Fruit fly (Drosophila melanogaster) whole organism, embryonic: ENCODE results near the gene mRpL39.

Source experiments
- Adf1 ChIP-seq: fragments of 200-800 bp; sonication (Bioruptor generic); IDR thresholded peaks from 2 replicates; pipeline ENCODE4 v1.3.6; 2022; ENCODE audit warnings: missing biosample characterization, missing genetic modification characterization
- Bteb2 ChIP-seq: fragments of 200-800 bp; sonication (Bioruptor generic); optimal IDR thresholded peaks from 2 replicates; lab custom pipeline; 2016; ENCODE audit warnings: missing biosample characterization, missing genetic modification characterization
- CG1024 ChIP-seq: fragments of 200-800 bp; sonication (Bioruptor generic); IDR thresholded peaks from 2 replicates; pipeline ENCODE4 v1.3.6; 2022; ENCODE audit warnings: missing biosample characterization, missing genetic modification characterization
- CG10321 ChIP-seq: fragments of 200-800 bp; sonication (Bioruptor generic); IDR thresholded peaks from 2 replicates; pipeline ENCODE4 v1.3.6; 2022; ENCODE audit warnings: missing biosample characterization, missing genetic modification characterization
- CG10654 ChIP-seq: fragments of 200-800 bp; sonication (Bioruptor generic); optimal IDR thresholded peaks from 2 replicates; lab custom pipeline; 2016; ENCODE audit warnings: missing biosample characterization, missing genetic modification characterization
- CG10959 ChIP-seq: fragments of 200-800 bp; sonication (Bioruptor generic); IDR thresholded peaks from 2 replicates; pipeline ENCODE4 v1.3.6; 2022; ENCODE audit warnings: missing biosample characterization, missing genetic modification characterization
- CG11504 ChIP-seq: fragments of 200-800 bp; sonication (Bioruptor generic); optimal IDR thresholded peaks from 3 replicates; lab custom pipeline; 2019; ENCODE audit warnings: missing biosample characterization, mild to moderate bottlenecking, missing genetic modification characterization, moderate library complexity
- CG12219 ChIP-seq: fragments of 200-800 bp; sonication (Bioruptor generic); optimal IDR thresholded peaks from 3 replicates; lab custom pipeline; 2018; ENCODE audit warnings: missing biosample characterization, mild to moderate bottlenecking, missing genetic modification characterization
- CG13123 ChIP-seq: fragments of 200-800 bp; sonication (Bioruptor generic); optimal IDR thresholded peaks from 2 replicates; lab custom pipeline; 2016; ENCODE audit warnings: missing biosample characterization, missing genetic modification characterization
- CG13296 ChIP-seq: fragments of 200-800 bp; sonication (Bioruptor generic); optimal IDR thresholded peaks from 3 replicates; lab custom pipeline; 2018; ENCODE audit warnings: missing biosample characterization, mild to moderate bottlenecking, missing genetic modification characterization
- CG15269 ChIP-seq: fragments of 200-800 bp; sonication (Bioruptor generic); optimal IDR thresholded peaks from 2 replicates; lab custom pipeline; 2018; ENCODE audit warnings: missing biosample characterization, mild to moderate bottlenecking, missing genetic modification characterization, moderate library complexity
- CG1529 ChIP-seq: fragments of 200-800 bp; sonication (Bioruptor generic); optimal IDR thresholded peaks from 3 replicates; lab custom pipeline; 2018; ENCODE audit warnings: missing biosample characterization, missing genetic modification characterization
- CG15479 ChIP-seq: fragments of 200-800 bp; sonication (Bioruptor generic); optimal IDR thresholded peaks from 3 replicates; lab custom pipeline; 2019; ENCODE audit warnings: missing biosample characterization, mild to moderate bottlenecking, missing genetic modification characterization, moderate library complexity
- CG15696 ChIP-seq: fragments of 200-800 bp; sonication (Bioruptor generic); optimal IDR thresholded peaks from 2 replicates; lab custom pipeline; 2019; ENCODE audit warnings: missing biosample characterization, mild to moderate bottlenecking, missing genetic modification characterization, moderate library complexity
- CG17361 ChIP-seq: fragments of 200-800 bp; sonication (Bioruptor generic); IDR thresholded peaks from 3 replicates; pipeline ENCODE4 v1.3.6; 2022; ENCODE audit warnings: missing biosample characterization, missing genetic modification characterization
- CG1792 ChIP-seq: fragments of 200-800 bp; sonication (Bioruptor generic); optimal IDR thresholded peaks from 2 replicates; lab custom pipeline; 2016; ENCODE audit warnings: missing biosample characterization, missing genetic modification characterization
- CG2116 ChIP-seq: fragments of 200-800 bp; sonication (Bioruptor generic); optimal IDR thresholded peaks from 3 replicates; lab custom pipeline; 2018; ENCODE audit warnings: missing biosample characterization, mild to moderate bottlenecking, missing genetic modification characterization
- CG30020 ChIP-seq: fragments of 200-800 bp; optimal IDR thresholded peaks from 2 replicates; lab custom pipeline; 2019; ENCODE audit warnings: missing biosample characterization, mild to moderate bottlenecking, missing genetic modification characterization, moderate library complexity
- CG31365 ChIP-seq: fragments of 200-800 bp; sonication (Bioruptor generic); optimal IDR thresholded peaks from 2 replicates; lab custom pipeline; 2018; ENCODE audit warnings: missing biosample characterization, mild to moderate bottlenecking, missing genetic modification characterization
- CG32772 ChIP-seq: fragments of 200-800 bp; sonication (Bioruptor generic); IDR thresholded peaks from 2 replicates; pipeline ENCODE4 v1.3.6; 2022; ENCODE audit warnings: missing biosample characterization, missing genetic modification characterization
- CG33213 ChIP-seq: fragments of 200-800 bp; sonication (Bioruptor generic); optimal IDR thresholded peaks from 3 replicates; lab custom pipeline; 2016; ENCODE audit warnings: missing biosample characterization, missing genetic modification characterization
- CG42726 ChIP-seq: fragments of 200-800 bp; sonication (Bioruptor generic); IDR thresholded peaks from 2 replicates; pipeline ENCODE4 v1.3.6; 2022; ENCODE audit warnings: missing biosample characterization, missing genetic modification characterization; ENCODE audit not compliant: partially characterized antibody
- CG4424 ChIP-seq: fragments of 200-800 bp; sonication (Bioruptor generic); optimal IDR thresholded peaks from 3 replicates; lab custom pipeline; 2016; ENCODE audit warnings: missing biosample characterization, missing genetic modification characterization
- CG7745 ChIP-seq: fragments of 200-800 bp; sonication (Bioruptor generic); optimal IDR thresholded peaks from 2 replicates; lab custom pipeline; 2018; ENCODE audit warnings: missing biosample characterization, mild to moderate bottlenecking, missing genetic modification characterization, moderate library complexity
- Chrac-16 ChIP-seq: fragments of 200-800 bp; sonication (Bioruptor generic); optimal IDR thresholded peaks from 3 replicates; lab custom pipeline; 2016; ENCODE audit warnings: missing biosample characterization, missing genetic modification characterization
- Dll ChIP-seq: fragments of 200-800 bp; sonication (Bioruptor generic); IDR thresholded peaks from 4 replicates; pipeline ENCODE4 v1.3.6; 2022; ENCODE audit warnings: missing biosample characterization, missing genetic modification characterization; ENCODE audit not compliant: partially characterized antibody
- Elba2 ChIP-seq: fragments of 200-800 bp; sonication (Bioruptor generic); optimal IDR thresholded peaks from 3 replicates; lab custom pipeline; 2016; ENCODE audit warnings: missing biosample characterization, missing genetic modification characterization
- Ets97D ChIP-seq: fragments of 200-800 bp; sonication (Bioruptor generic); optimal IDR thresholded peaks from 3 replicates; lab custom pipeline; 2016; ENCODE audit warnings: missing biosample characterization, missing genetic modification characterization
- Gug ChIP-seq: fragments of 200-800 bp; sonication (Bioruptor generic); IDR thresholded peaks from 4 replicates; pipeline ENCODE4 v1.3.6; 2022; ENCODE audit warnings: missing biosample characterization, missing genetic modification characterization
- H15 ChIP-seq: fragments of 200-800 bp; sonication (Bioruptor generic); IDR thresholded peaks from 3 replicates; pipeline ENCODE4 v1.3.6; 2022; ENCODE audit warnings: missing biosample characterization, missing genetic modification characterization
- Hr3 ChIP-seq: fragments of 200-800 bp; sonication (Bioruptor generic); optimal IDR thresholded peaks from 3 replicates; lab custom pipeline; 2016; ENCODE audit warnings: missing biosample characterization, missing genetic modification characterization
- Med ChIP-seq: fragments of 200-800 bp; sonication (Bioruptor generic); peaks from one replicate; lab custom pipeline; 2016; ENCODE audit warnings: missing biosample characterization, missing genetic modification characterization, mild to moderate bottlenecking, inconsistent platforms, moderate library complexity
- Sry-β ChIP-seq: fragments of 200-800 bp; sonication (Bioruptor generic); optimal IDR thresholded peaks from 2 replicates; lab custom pipeline; 2018; ENCODE audit warnings: missing biosample characterization, mild to moderate bottlenecking, missing genetic modification characterization, moderate library complexity
- Usf ChIP-seq: fragments of 200-800 bp; sonication (Bioruptor generic); optimal IDR thresholded peaks from 2 replicates; lab custom pipeline; 2017; ENCODE audit warnings: missing genotype, missing biosample characterization, missing genetic modification characterization
- amos ChIP-seq: fragments of 200-800 bp; sonication (Bioruptor generic); IDR thresholded peaks from 2 replicates; pipeline ENCODE4 v1.3.6; 2022; ENCODE audit warnings: missing biosample characterization, missing genetic modification characterization; ENCODE audit not compliant: partially characterized antibody
- ara ChIP-seq: fragments of 200-800 bp; sonication (Bioruptor generic); IDR thresholded peaks from 2 replicates; pipeline ENCODE4 v1.3.6; 2022; ENCODE audit warnings: missing biosample characterization, missing genetic modification characterization
- crol ChIP-seq: fragments of 200-800 bp; sonication (Bioruptor generic); IDR thresholded peaks from 2 replicates; pipeline ENCODE4 v1.3.6; 2022; ENCODE audit warnings: missing biosample characterization, missing genetic modification characterization
- eve ChIP-seq, 2 experiments: fragments of >200 bp; optimal IDR thresholded peaks; 2 replicates each; lab custom pipeline; 2017; ENCODE audit warnings: missing biosample characterization in 2 of 2, missing genetic modification characterization in 2 of 2
- ewg ChIP-seq: fragments of 200-800 bp; sonication (Bioruptor generic); optimal IDR thresholded peaks from 3 replicates; lab custom pipeline; 2017; ENCODE audit warnings: mild to moderate bottlenecking, missing biosample characterization, missing genetic modification reagents, missing genetic modification characterization
- fd102C ChIP-seq: fragments of 200-800 bp; sonication (Bioruptor generic); optimal IDR thresholded peaks from 2 replicates; lab custom pipeline; 2018; ENCODE audit warnings: missing biosample characterization, mild to moderate bottlenecking, missing genetic modification characterization, moderate library complexity
- ham ChIP-seq: fragments of 200-800 bp; sonication (Bioruptor generic); IDR thresholded peaks from 2 replicates; pipeline ENCODE4 v1.3.6; 2022; ENCODE audit warnings: missing biosample characterization, missing genetic modification characterization
- lmd ChIP-seq: fragments of 200-800 bp; sonication (Bioruptor generic); IDR thresholded peaks from 2 replicates; pipeline ENCODE4 v1.3.6; 2022; ENCODE audit warnings: missing biosample characterization, missing genetic modification characterization
- psq ChIP-seq: fragments of 200-800 bp; sonication (Bioruptor generic); optimal IDR thresholded peaks from 2 replicates; lab custom pipeline; 2017; ENCODE audit warnings: missing biosample characterization, missing genetic modification characterization
- scrt ChIP-seq: fragments of 200-800 bp; sonication (Bioruptor generic); optimal IDR thresholded peaks from 2 replicates; lab custom pipeline; 2018; ENCODE audit warnings: missing biosample characterization, mild to moderate bottlenecking, missing genetic modification characterization, moderate library complexity
- so ChIP-seq: fragments of 200-800 bp; sonication (Bioruptor generic); IDR thresholded peaks from 3 replicates; pipeline ENCODE4 v1.3.6; 2022; ENCODE audit warnings: missing biosample characterization, missing genetic modification characterization
- tap ChIP-seq: fragments of 200-800 bp; optimal IDR thresholded peaks from 3 replicates; lab custom pipeline; 2019; ENCODE audit warnings: missing biosample characterization, mild to moderate bottlenecking, missing genetic modification characterization, moderate library complexity
- tll ChIP-seq, 2 experiments: fragments of 200-800 bp in 1 of 2; fragments of >200 bp in 1 of 2; sonication (Bioruptor generic) in 1 of 2; optimal IDR thresholded peaks; 2 replicates each; lab custom pipeline; 2017 to 2019; ENCODE audit warnings: missing biosample characterization in 2 of 2, missing genetic modification characterization in 2 of 2, mild to moderate bottlenecking in 1 of 2, moderate library complexity in 1 of 2
- trh ChIP-seq: fragments of 200-800 bp; sonication (Bioruptor generic); optimal IDR thresholded peaks from 2 replicates; lab custom pipeline; 2016; ENCODE audit warnings: missing biosample characterization, missing genetic modification characterization
- zfh2 ChIP-seq: fragments of 200-800 bp; sonication (Bioruptor generic); optimal IDR thresholded peaks from 2 replicates; lab custom pipeline; 2016; ENCODE audit warnings: missing biosample characterization, missing genetic modification characterization

Gene mRpL39

dm6 chr3L:14977536-14978495 is 21.6 kb downstream of the mRpL39 start (continued):
- TF ChIP-seq so (GFP tag; lab: Robert Waterston, UW) (peak; percentile 26; the same call in 1 of the 3 replicates), zfh2 (no peak), Sry-β (GFP tag; lab: Kevin White, UChicago) (no peak), Usf (GFP tag; lab: Kevin White, UChicago) (no peak), CG13296 (no peak), lmd (GFP tag; lab: Robert Waterston, UW) (peak; percentile 49; the same call in 1 of the 2 replicates), Gug (peak; percentile 68; the same call in 3 of the 4 replicates), CG12219 (GFP tag; lab: Kevin White, UChicago) (peak; percentile 33), CG17361 (GFP tag; lab: Robert Waterston, UW) (peak; percentile 91), CG1792 (GFP tag; lab: Kevin White, UChicago) (no peak), Chrac-16 (GFP tag; lab: Kevin White, UChicago) (peak; percentile 26), CG15696 (tag; lab: Kevin White, UChicago) (peak; percentile 75), CG11504 (tag; lab: Kevin White, UChicago) (peak; percentile 64), Adf1 (peak; percentile 95), CG30020 (peak; percentile 20), CG10959 (GFP tag; lab: Robert Waterston, UW) (peak; percentile 34; the same call in 1 of the 2 replicates), CG15269 (tag; lab: Kevin White, UChicago) (peak; percentile 18), Bteb2 (GFP tag; lab: Kevin White, UChicago) (no peak), ham (GFP tag; lab: Robert Waterston, UW) (no peak), eve (GFP tag; optimal IDR thresholded peaks at IDR 0.05; lab: Kevin White, UChicago) (peak in 1 of 2 experiments; percentile 59), H15 (peak; percentile 23; the same call in 1 of the 3 replicates), CG10321 (GFP tag; lab: Robert Waterston, UW) (no peak), Dll (GFP tag; lab: Robert Waterston, UW) (0 out of 4 replicates have a peak, but pooled peaks have one; percentile 36), amos (GFP tag; lab: Robert Waterston, UW) (peak; percentile 41; the same call in 1 of the 2 replicates), Hr3 (peak; percentile 64), CG15479 (peak; percentile 91), psq (GFP tag; lab: Kevin White, UChicago) (peak; percentile 42), ara (peak; percentile 28; the same call in 1 of the 2 replicates)
- TF ChIP-seq, all 482 proteins: peak for 207

- TF ChIP-seq CG7745 (tag; lab: Kevin White, UChicago) (no peak), trh (no peak), tll (GFP tag; optimal IDR thresholded peaks at IDR 0.05; lab: Kevin White, UChicago) (no peak), scrt (GFP tag; lab: Kevin White, UChicago) (no peak), CG2116 (GFP tag; lab: Kevin White, UChicago) (no peak), CG1024 (GFP tag; lab: Robert Waterston, UW) (no peak), Med (GFP tag; lab: Kevin White, UChicago) (no peak), CG4424 (GFP tag; lab: Kevin White, UChicago) (no peak), CG32772 (no peak), CG33213 (GFP tag; lab: Kevin White, UChicago) (no peak), CG1529 (no peak), ewg (no peak), Ets97D (GFP tag; lab: Kevin White, UChicago) (no peak), CG31365 (tag; lab: Kevin White, UChicago) (no peak), Elba2 (no peak), Hr3 (no peak), CG10654 (no peak), psq (GFP tag; lab: Kevin White, UChicago) (no peak), CG42726 (GFP tag; lab: Robert Waterston, UW) (no peak), CG13123 (GFP tag; lab: Kevin White, UChicago) (no peak), crol (no peak), fd102C (GFP tag; lab: Kevin White, UChicago) (peak; percentile 0), tap (tag; lab: Kevin White, UChicago) (no peak), amos (GFP tag; lab: Robert Waterston, UW) (no peak)
Measured at dm6 chr3L:14976026-14976425, 23.4 kb downstream of the mRpL39 start.
